Worm (Caenorhabditis elegans) whole organism, L1 larva: ENCODE measurements around the gene F35D2.1.
A peak's percentile ranks its signal among the peaks of the same experiment; 100 is the strongest.

ENCODE experiments used
- F16B12.6 ChIP-seq: fragments of 150-350 bp; optimal IDR thresholded peaks from 2 replicates; lab custom pipeline; 2014; ENCODE audit warnings: missing biosample characterization, missing genetic modification characterization
- aha-1 ChIP-seq: fragments of 150-350 bp; optimal IDR thresholded peaks from 2 replicates; lab custom pipeline; 2014; ENCODE audit warnings: missing biosample characterization, missing genetic modification characterization
- ama-1 ChIP-seq: fragments of 150-350 bp; optimal IDR thresholded peaks from 2 replicates; lab custom pipeline; 2014
- blmp-1 ChIP-seq: fragments of 150-350 bp; optimal IDR thresholded peaks from 2 replicates; lab custom pipeline; 2014; ENCODE audit warnings: missing biosample characterization, missing genetic modification characterization
- ceh-8 ChIP-seq: fragments of 200-800 bp; sonication (Bioruptor generic); optimal IDR thresholded peaks from 2 replicates; lab custom pipeline; 2018; ENCODE audit warnings: mild to moderate bottlenecking, missing genetic modification characterization, moderate library complexity, missing compliant biosample characterization
- ceh-90 ChIP-seq: sonication (generic microtip); optimal IDR thresholded peaks from 2 replicates; lab custom pipeline; 2016; ENCODE audit warnings: missing genetic modification characterization, missing compliant biosample characterization
- efl-1 ChIP-seq, 4 experiments: fragments of 150-350 bp; optimal IDR thresholded peaks in 3 of 4; peaks in 1 of 4; 1 replicate in 1 of 4; 2 replicates in 3 of 4; lab custom pipeline; 2014; ENCODE audit warnings: missing biosample characterization in 2 of 4, missing genetic modification characterization in 2 of 4, missing genetic modification reagents in 2 of 4
- efl-3 ChIP-seq: fragments of 200-800 bp; sonication (Bioruptor generic); optimal IDR thresholded peaks from 2 replicates; lab custom pipeline; 2018; ENCODE audit warnings: mild to moderate bottlenecking, missing genetic modification characterization, missing compliant biosample characterization
- egl-13 ChIP-seq: sonication (generic microtip); optimal IDR thresholded peaks from 2 replicates; lab custom pipeline; 2016; ENCODE audit warnings: missing genotype, missing genetic modification reagents, missing genetic modification characterization, missing compliant biosample characterization
- egl-27 ChIP-seq, 2 experiments: fragments of 150-350 bp in 1 of 2; sonication (generic microtip); optimal IDR thresholded peaks; 3 replicates each; lab custom pipeline; 2017 to 2018; ENCODE audit warnings: missing biosample characterization in 2 of 2, missing genetic modification characterization in 2 of 2, missing genetic modification reagents in 2 of 2
- elt-2 ChIP-seq: sonication (generic microtip); optimal IDR thresholded peaks from 2 replicates; lab custom pipeline; 2016; ENCODE audit warnings: missing genetic modification characterization, mild to moderate bottlenecking, inconsistent platforms, missing compliant biosample characterization, missing genetic modification reagents
- elt-3 ChIP-seq, 6 experiments: fragments of 150-350 bp in 1 of 6; sonication (generic microtip); optimal IDR thresholded peaks; 2 replicates each; lab custom pipeline; 2017 to 2018; ENCODE audit warnings: missing biosample characterization in 6 of 6, missing genetic modification characterization in 6 of 6, inconsistent platforms in 1 of 6
- fkh-10 ChIP-seq: sonication (generic microtip); optimal IDR thresholded peaks from 2 replicates; lab custom pipeline; 2017; ENCODE audit warnings: missing biosample characterization, missing genetic modification reagents, missing genetic modification characterization
- fkh-8 ChIP-seq: sonication (generic microtip); optimal IDR thresholded peaks from 2 replicates; lab custom pipeline; 2016; ENCODE audit warnings: mild to moderate bottlenecking, missing genetic modification characterization, missing compliant biosample characterization
- grh-1 ChIP-seq: fragments of 200-800 bp; sonication (Bioruptor generic); IDR thresholded peaks from 2 replicates; pipeline ENCODE4 v1.3.6; 2022; ENCODE audit warnings: missing genetic modification reagents, missing genetic modification characterization, missing compliant biosample characterization
- hlh-17 ChIP-seq: fragments of 200-800 bp; sonication (Bioruptor generic); optimal IDR thresholded peaks from 2 replicates; lab custom pipeline; 2018; ENCODE audit warnings: missing genetic modification characterization, mild to moderate bottlenecking, missing compliant biosample characterization, moderate library complexity, borderline replicate concordance
- hpl-2 ChIP-seq: fragments of 150-350 bp; optimal IDR thresholded peaks from 2 replicates; lab custom pipeline; 2014; ENCODE audit warnings: missing biosample characterization, missing genetic modification reagents, missing genetic modification characterization
- lin-14 ChIP-seq: fragments of 200-800 bp; sonication (Bioruptor generic); optimal IDR thresholded peaks from 2 replicates; lab custom pipeline; 2018; ENCODE audit warnings: mild to moderate bottlenecking, missing genetic modification characterization, moderate library complexity, missing compliant biosample characterization
- lin-35 ChIP-seq, 2 experiments: fragments of 150-350 bp; optimal IDR thresholded peaks; 2 replicates each; lab custom pipeline; 2014; ENCODE audit warnings: missing biosample characterization in 2 of 2, missing genetic modification characterization in 2 of 2, missing genetic modification reagents in 2 of 2
- lir-3 ChIP-seq: sonication (generic microtip); optimal IDR thresholded peaks from 2 replicates; lab custom pipeline; 2016; ENCODE audit warnings: mild to moderate bottlenecking, missing genetic modification characterization, moderate library complexity, missing compliant biosample characterization; ENCODE audit not compliant: poor library complexity
- lsy-2 ChIP-seq, 2 experiments: fragments of 150-350 bp; optimal IDR thresholded peaks; 2 replicates each; lab custom pipeline; 2014; ENCODE audit warnings: missing biosample characterization in 2 of 2, missing genetic modification characterization in 2 of 2
- nhr-11 ChIP-seq: fragments of 150-350 bp; optimal IDR thresholded peaks from 2 replicates; lab custom pipeline; 2014; ENCODE audit warnings: missing biosample characterization, missing genetic modification characterization
- nhr-12 ChIP-seq: sonication (generic microtip); optimal IDR thresholded peaks from 2 replicates; lab custom pipeline; 2017; ENCODE audit warnings: missing biosample characterization, missing genetic modification characterization
- nhr-19 ChIP-seq: fragments of 200-800 bp; sonication (Bioruptor generic); conservative IDR thresholded peaks from 2 replicates; pipeline ENCODE4 v1.3.6; 2022; ENCODE audit warnings: missing genetic modification characterization, missing compliant biosample characterization
- nhr-71 ChIP-seq: sonication (generic microtip); optimal IDR thresholded peaks from 2 replicates; lab custom pipeline; 2016; ENCODE audit warnings: mild to moderate bottlenecking, missing genetic modification characterization, moderate library complexity, missing compliant biosample characterization
- nhr-77 ChIP-seq: fragments of 150-350 bp; optimal IDR thresholded peaks from 2 replicates; lab custom pipeline; 2014; ENCODE audit warnings: missing biosample characterization, missing genetic modification characterization
- nhr-85 ChIP-seq: sonication (generic microtip); peaks from one replicate; lab custom pipeline; 2016; ENCODE audit warnings: missing genetic modification characterization, inconsistent platforms, missing compliant biosample characterization
- rnt-1 ChIP-seq: sonication (generic microtip); optimal IDR thresholded peaks from 2 replicates; lab custom pipeline; 2016; ENCODE audit warnings: mild to moderate bottlenecking, missing genetic modification characterization, moderate library complexity, missing compliant biosample characterization
- snpc-4 ChIP-seq: fragments of 150-350 bp; optimal IDR thresholded peaks from 2 replicates; lab custom pipeline; 2014; ENCODE audit warnings: missing biosample characterization, missing genetic modification characterization
- sox-4 ChIP-seq: sonication (generic microtip); optimal IDR thresholded peaks from 2 replicates; lab custom pipeline; 2016; ENCODE audit warnings: missing genetic modification characterization, missing compliant biosample characterization
- sptf-1 ChIP-seq: fragments of 150-350 bp; optimal IDR thresholded peaks from 2 replicates; lab custom pipeline; 2014; ENCODE audit warnings: missing biosample characterization, missing genetic modification characterization
- swsn-7 ChIP-seq: sonication (generic microtip); optimal IDR thresholded peaks from 2 replicates; lab custom pipeline; 2016; ENCODE audit warnings: missing genetic modification characterization, missing compliant biosample characterization
- tbx-2 ChIP-seq: sonication (generic microtip); optimal IDR thresholded peaks from 2 replicates; lab custom pipeline; 2016; ENCODE audit warnings: missing genetic modification characterization, missing compliant biosample characterization
- unc-62 ChIP-seq: fragments of 150-350 bp; optimal IDR thresholded peaks from 2 replicates; lab custom pipeline; 2014; ENCODE audit warnings: missing biosample characterization, missing genetic modification reagents, missing genetic modification characterization
- unc-86 ChIP-seq: sonication (generic microtip); optimal IDR thresholded peaks from 2 replicates; lab custom pipeline; 2016; ENCODE audit warnings: missing genetic modification characterization, missing compliant biosample characterization
- zip-4 ChIP-seq: fragments of 200-800 bp; sonication (Bioruptor generic); optimal IDR thresholded peaks from 2 replicates; lab custom pipeline; 2018; ENCODE audit warnings: mild to moderate bottlenecking, missing genetic modification characterization, moderate library complexity, missing compliant biosample characterization

The F35D2.1 gene

DNA sequence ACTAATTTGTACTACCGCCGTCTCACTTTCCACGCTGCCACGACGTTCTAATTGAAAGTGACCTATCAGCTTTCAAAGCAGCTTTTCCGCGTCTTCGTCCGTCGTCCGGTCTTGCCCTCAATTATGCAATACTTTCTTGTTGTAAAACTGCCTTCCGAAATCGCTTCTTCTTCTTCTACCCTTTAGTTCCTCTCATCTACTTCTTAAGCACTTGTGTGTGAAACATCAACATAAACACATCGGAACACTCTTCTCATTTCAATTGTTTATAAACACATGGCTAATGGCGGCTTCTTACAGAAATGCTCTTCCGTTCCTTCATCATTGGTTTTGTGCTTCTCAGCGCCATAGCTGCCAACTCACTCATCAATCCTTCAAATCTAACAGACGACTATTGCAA lies 5.4 kb upstream of the F35D2.1 start, which contains the start of gene F35D2.3:
TSS of gene F35D2.3 (plus strand) at position 301 of the 400 bp plus-strand sequence.
- TF ChIP-seq efl-3 (GFP tag; lab: Kevin White, UChicago) (no peak), nhr-11 (tag; lab: Kevin White, UChicago) (no peak), unc-62 (GFP tag; lab: Kevin White, UChicago) (no peak), zip-4 (no peak), sptf-1 (no peak), aha-1 (tag; lab: Kevin White, UChicago) (no peak), hlh-17 (GFP tag; lab: Kevin White, UChicago) (no peak), blmp-1 (tag; lab: Kevin White, UChicago) (no peak), nhr-12 (tag; lab: Kevin White, UChicago) (no peak), fkh-10 (GFP tag; lab: Kevin White, UChicago) (no peak), nhr-19 (GFP tag; lab: Robert Waterston, UW) (no peak), nhr-77 (no peak), elt-3 (tag; optimal IDR thresholded peaks at IDR 0.05; lab: Kevin White, UChicago) (no peak), efl-1 (optimal IDR thresholded peaks at IDR 0.05; lab: Kevin White, UChicago) (no peak), efl-1 (GFP tag; optimal IDR thresholded peaks at IDR 0.05 in 1 of 2; lab: Kevin White, UChicago) (no peak)

DNA sequence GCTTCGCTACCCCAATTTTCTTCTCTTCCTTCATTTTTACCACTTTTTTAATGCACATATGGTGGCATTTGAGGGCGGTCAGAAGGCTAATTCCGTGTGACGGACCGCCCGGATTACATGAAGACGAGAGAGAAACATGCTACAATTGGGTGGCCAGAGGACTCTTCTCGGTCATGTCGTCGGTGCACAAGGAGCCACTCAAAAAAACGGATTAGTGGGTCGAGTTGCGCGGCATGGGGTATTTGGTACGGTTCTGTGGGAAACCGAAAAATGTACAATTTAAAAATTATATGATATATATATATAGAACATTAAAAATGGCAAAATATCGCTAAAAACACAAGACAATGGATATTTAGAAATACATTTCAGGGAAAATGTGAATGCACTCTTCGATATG lies 4.9 kb upstream of the F35D2.1 start:
- TF ChIP-seq lin-14 (GFP tag; lab: Kevin White, UChicago) (peak; percentile 8), lin-35 (GFP tag; optimal IDR thresholded peaks at IDR 0.05; lab: Kevin White, UChicago) (no peak)

- no peak for TF ChIP-seq ama-1
- no peak for TF ChIP-seq efl-1 (optimal IDR thresholded peaks at IDR 0.05; lab: Kevin White, UChicago)
- no peak for TF ChIP-seq efl-1 (GFP tag; optimal IDR thresholded peaks at IDR 0.05 in 1 of 2; lab: Kevin White, UChicago)
These were observed 1.6 kb upstream of the F35D2.1 start, which contains the start of gene F35D2.2 for ce11 chrII:7574143-7574542. Gene F35D2.2, plus strand, starts transcription at chrII:7574443.

ce11 chrII:7577412-7577811 lies 1.7 kb downstream of the F35D2.1 start, which contains the start of gene F35D2.6:
Gene F35D2.6, plus strand, starts transcription at chrII:7577712.
- no peak for TF ChIP-seq ceh-8 (GFP tag; lab: Kevin White, UChicago)
- TF ChIP-seq snpc-4 (tag; lab: Kevin White, UChicago), result no peak
- TF ChIP-seq grh-1 (GFP tag; lab: Robert Waterston, UW), result no peak
- TF ChIP-seq nhr-71, result no peak
- TF ChIP-seq fkh-8 (tag; lab: Kevin White, UChicago), result no peak
- TF ChIP-seq lir-3 (tag; lab: Kevin White, UChicago), result no peak
- no peak for TF ChIP-seq nhr-12 (tag; lab: Kevin White, UChicago)
- TF ChIP-seq F16B12.6 (tag; lab: Kevin White, UChicago), result no peak
- no peak for TF ChIP-seq tbx-2 (tag; lab: Kevin White, UChicago)
- no peak for TF ChIP-seq hpl-2
- no peak for TF ChIP-seq egl-27 (tag; optimal IDR thresholded peaks at IDR 0.05; lab: Kevin White, UChicago)

DNA sequence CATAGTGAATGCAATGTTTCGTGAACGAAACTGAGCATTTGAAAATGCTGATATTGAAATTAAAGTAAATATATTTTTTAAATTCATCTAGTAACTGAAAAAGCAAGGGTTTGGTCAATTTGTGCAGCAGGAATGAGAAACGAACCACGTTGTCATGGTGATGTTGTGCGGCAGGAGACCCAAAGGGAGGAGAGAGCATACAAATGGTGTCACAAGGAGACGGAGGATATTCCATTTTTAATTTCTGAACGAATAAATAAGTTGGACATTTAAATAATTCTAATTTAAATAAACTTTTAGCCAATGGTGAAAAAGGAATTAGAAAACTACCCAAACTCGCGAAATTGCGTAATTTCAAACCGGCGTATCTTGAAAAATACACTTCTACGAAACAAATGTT lies 7.8 kb downstream of the F35D2.1 start, which contains the start of gene mks-3:
TSS of gene mks-3 (minus strand) at position 101 of the 400 bp plus-strand sequence.
- TF ChIP-seq lsy-2 (tag; optimal IDR thresholded peaks at IDR 0.05; lab: Kevin White, UChicago) (no peak), sox-4 (tag; lab: Kevin White, UChicago) (no peak), fkh-8 (tag; lab: Kevin White, UChicago) (peak; percentile 8)

DNA sequence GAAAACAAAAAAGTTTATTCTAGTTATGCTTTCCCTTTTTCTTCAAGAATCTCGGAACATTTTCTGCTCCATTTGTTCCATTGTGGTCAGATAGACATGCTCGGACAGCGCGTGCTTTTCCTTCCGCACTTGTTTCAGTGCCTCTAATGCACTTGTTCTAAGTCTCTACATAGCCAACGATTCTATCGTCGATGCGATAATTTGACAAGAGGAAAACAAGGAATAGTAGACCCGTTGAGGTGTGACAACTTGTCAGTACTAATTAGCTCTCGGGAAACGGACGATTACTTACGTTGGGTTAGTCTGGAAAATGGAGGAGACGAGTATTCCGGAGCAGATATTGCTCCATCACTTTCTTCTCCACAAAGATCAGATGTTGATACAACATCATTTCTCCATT lies 12.6 kb downstream of the F35D2.1 start:
- TF ChIP-seq tbx-2 (tag; lab: Kevin White, UChicago), result peak; percentile 3
- no peak for TF ChIP-seq lin-35 (GFP tag; optimal IDR thresholded peaks at IDR 0.05; lab: Kevin White, UChicago)
- peak; percentile 28 for TF ChIP-seq unc-86 (tag; lab: Kevin White, UChicago)
- no peak for TF ChIP-seq nhr-85 (tag; lab: Kevin White, UChicago)
- TF ChIP-seq ceh-90 (tag; lab: Kevin White, UChicago), result no peak
- TF ChIP-seq swsn-7, result no peak
- peak; percentile 21 for TF ChIP-seq egl-13 (tag; lab: Kevin White, UChicago)
- no peak for TF ChIP-seq elt-2 (tag; lab: Kevin White, UChicago)
- TF ChIP-seq efl-3 (GFP tag; lab: Kevin White, UChicago), result no peak
- peak; percentile 71 for TF ChIP-seq lin-14 (GFP tag; lab: Kevin White, UChicago)
- TF ChIP-seq ceh-8 (GFP tag; lab: Kevin White, UChicago), result peak; percentile 73
- no peak for TF ChIP-seq rnt-1
- TF ChIP-seq F16B12.6 (tag; lab: Kevin White, UChicago), result no peak
